Fruit fly (Drosophila melanogaster): ENCODE results near the gene frc.

The frc gene

DNA sequence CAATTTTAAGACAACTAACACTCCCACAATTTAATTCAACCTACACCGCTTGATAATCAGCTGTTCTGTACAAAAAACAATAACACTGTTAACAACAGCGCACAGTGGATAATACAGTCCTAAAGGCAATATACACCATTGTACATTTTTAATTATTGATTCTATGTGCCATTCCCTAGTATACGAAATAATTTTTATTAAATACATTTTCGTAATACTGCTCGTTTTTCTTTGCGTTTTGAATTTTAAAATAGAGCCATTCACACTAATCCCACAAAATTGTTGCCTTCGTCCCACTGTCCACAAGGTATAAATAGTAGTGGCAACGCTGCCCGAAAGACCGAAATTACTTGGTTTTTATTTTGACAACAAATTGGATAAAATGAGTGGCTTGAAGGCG, 565 bp upstream of the frc start, which contains the start of the genes Coq4 and CG32176:
TSS of gene Coq4 (minus strand) at position 67 of the 400 bp plus-strand sequence.
TSS of gene CG32176 (plus strand) at position 314 of the 400 bp plus-strand sequence.
- peak; percentile 96 for TF ChIP-seq CG6813 (GFP tag; optimal IDR thresholded peaks at IDR 0.05)
- 0 out of 3 replicates have a peak, but pooled peaks have one; percentile 45 for TF ChIP-seq mld (GFP tag; IDR thresholded peaks at IDR 0.05; ENCODE audit: partially characterized antibody)
- peak; percentile 98 for TF ChIP-seq CG17829 (tag; optimal IDR thresholded peaks at IDR 0.05)
- peak; percentile 98 for TF ChIP-seq CG18599 (GFP tag; optimal IDR thresholded peaks at IDR 0.05)
- TF ChIP-seq CG6683 (GFP tag; optimal IDR thresholded peaks at IDR 0.05): peak; percentile 90
- peak; percentile 93 for TF ChIP-seq MTF-1 (GFP tag; optimal IDR thresholded peaks at IDR 0.05; ENCODE audit: borderline replicate concordance)
- peak; percentile 98 for TF ChIP-seq Bteb2 (GFP tag; optimal IDR thresholded peaks at IDR 0.05)
- TF ChIP-seq row (GFP tag; IDR thresholded peaks at IDR 0.05): peak; percentile 100
- TF ChIP-seq lilli (GFP tag; optimal IDR thresholded peaks at IDR 0.05): peak; percentile 100
- peak; percentile 30 to 97 for TF ChIP-seq eve (GFP tag; optimal IDR thresholded peaks at IDR 0.05)
- TF ChIP-seq pnt (GFP tag; optimal IDR thresholded peaks at IDR 0.05): peak; percentile 98
- no peak for TF ChIP-seq Tbp (GFP tag; optimal IDR thresholded peaks at IDR 0.05)
- TF ChIP-seq C15 (GFP tag; IDR thresholded peaks at IDR 0.05): peak; percentile 97
- peak; percentile 83 for TF ChIP-seq CG5180 (GFP tag; optimal IDR thresholded peaks at IDR 0.05)
- no peak for TF ChIP-seq chinmo (GFP tag; IDR thresholded peaks at IDR 0.05; ENCODE audit: partially characterized antibody)
- peak; percentile 97 for TF ChIP-seq grau (tag; optimal IDR thresholded peaks at IDR 0.05)
- TF ChIP-seq vfl (GFP tag; optimal IDR thresholded peaks at IDR 0.05): peak; percentile 99
- TF ChIP-seq CG2202 (tag; optimal IDR thresholded peaks at IDR 0.05): peak; percentile 95
- TF ChIP-seq ATbp (GFP tag; optimal IDR thresholded peaks at IDR 0.05): peak; percentile 95
- TF ChIP-seq gcm (GFP tag; optimal IDR thresholded peaks at IDR 0.05): peak; percentile 98
- TF ChIP-seq B-H1 (GFP tag; IDR thresholded peaks at IDR 0.05): peak; percentile 96
- peak; percentile 49 for TF ChIP-seq pros (GFP tag; optimal IDR thresholded peaks at IDR 0.05)
- TF ChIP-seq pb (GFP tag; optimal IDR thresholded peaks at IDR 0.05): peak; percentile 95
- TF ChIP-seq CG3726 (GFP tag; IDR thresholded peaks at IDR 0.05): peak; percentile 98
- TF ChIP-seq CG11504 (tag; optimal IDR thresholded peaks at IDR 0.05): peak; percentile 96
- peak; percentile 98 for TF ChIP-seq E2f1 (GFP tag; IDR thresholded peaks at IDR 0.05)
- peak; percentile 97 for TF ChIP-seq jing (GFP tag; optimal IDR thresholded peaks at IDR 0.05)
- TF ChIP-seq CG12942 (GFP tag; optimal IDR thresholded peaks at IDR 0.05): peak; percentile 99
- peak; percentile 99 for TF ChIP-seq CG8944 (GFP tag; optimal IDR thresholded peaks at IDR 0.05)
- TF ChIP-seq Jarid2 (GFP tag; optimal IDR thresholded peaks at IDR 0.05): peak; percentile 84
- TF ChIP-seq CG5953 (GFP tag; IDR thresholded peaks at IDR 0.05): peak; percentile 96
- peak; percentile 98 for TF ChIP-seq CG14014 (GFP tag; IDR thresholded peaks at IDR 0.05)
- TF ChIP-seq oc (tag; optimal IDR thresholded peaks at IDR 0.05): peak; percentile 98
- TF ChIP-seq so (GFP tag; IDR thresholded peaks at IDR 0.05): peak; percentile 97
- TF ChIP-seq Dad (GFP tag; optimal IDR thresholded peaks at IDR 0.05): peak; percentile 97
- TF ChIP-seq Sry-β (GFP tag; optimal IDR thresholded peaks at IDR 0.05): peak; percentile 65
- peak; percentile 99 for TF ChIP-seq mam (GFP tag; optimal IDR thresholded peaks at IDR 0.05)
- no peak for TF ChIP-seq hth (optimal IDR thresholded peaks at IDR 0.05)
- TF ChIP-seq rib (GFP tag; IDR thresholded peaks at IDR 0.05): peak; percentile 98
- TF ChIP-seq CG43689 (GFP tag; IDR thresholded peaks at IDR 0.05): peak; percentile 94
- TF ChIP-seq CG15479 (GFP tag; optimal IDR thresholded peaks at IDR 0.05): peak; percentile 7
- peak; percentile 98 for TF ChIP-seq CG1603 (tag; optimal IDR thresholded peaks at IDR 0.05)
- peak; percentile 99 for TF ChIP-seq Gug (GFP tag; IDR thresholded peaks at IDR 0.05)
- peak; percentile 90 for TF ChIP-seq TFAM (GFP tag; optimal IDR thresholded peaks at IDR 0.05)
- TF ChIP-seq z (GFP tag; IDR thresholded peaks at IDR 0.05): peak; percentile 70; the same call in 2 of the 3 replicates
- TF ChIP-seq CG1602 (GFP tag; optimal IDR thresholded peaks at IDR 0.05): peak; percentile 98
- peak; percentile 97 for TF ChIP-seq zen (tag; optimal IDR thresholded peaks at IDR 0.05)
- TF ChIP-seq prd (optimal IDR thresholded peaks at IDR 0.05): no peak
- peak; percentile 99 for TF ChIP-seq prd (GFP tag; IDR thresholded peaks at IDR 0.05)
- peak; percentile 97 for TF ChIP-seq eyg (GFP tag; optimal IDR thresholded peaks at IDR 0.05)
- TF ChIP-seq crol (GFP tag; IDR thresholded peaks at IDR 0.05): peak; percentile 69
